Worm (Caenorhabditis elegans): ENCODE data around the gene epac-1.

DNA sequence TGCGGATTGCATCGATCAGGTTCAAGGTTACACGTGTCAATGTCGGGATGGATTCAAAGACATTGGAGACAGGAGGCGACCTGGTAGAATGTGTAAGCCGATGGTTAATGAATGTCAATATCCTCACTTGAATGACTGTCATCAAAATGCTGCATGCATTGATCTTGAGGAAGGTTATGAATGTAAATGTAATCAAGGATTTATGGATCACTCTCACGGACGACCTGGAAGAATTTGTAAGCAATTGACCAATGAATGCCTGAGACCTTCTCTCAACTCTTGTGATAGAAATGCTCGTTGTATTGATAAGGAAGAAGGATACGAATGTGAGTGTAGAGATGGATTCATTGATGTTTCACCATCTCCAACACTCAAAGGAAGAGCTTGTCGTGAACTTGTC is 11.0 kb upstream of the epac-1 start:
- TF ChIP-seq ama-1 (optimal IDR thresholded peaks at IDR 0.05) (no peak), pqm-1 (tag; optimal IDR thresholded peaks at IDR 0.05) (no peak), snpc-4 (tag; optimal IDR thresholded peaks at IDR 0.05) (no peak), ztf-7 (tag; optimal IDR thresholded peaks at IDR 0.05) (no peak)
